Fruit fly (Drosophila melanogaster) whole organism, prepupa: ENCODE measurements around the gene naz.

Source experiments
- CG15336 ChIP-seq: fragments of 200-800 bp; sonication (Bioruptor generic); IDR thresholded peaks from 2 replicates; pipeline ENCODE4 v1.3.6; 2022; ENCODE audit warnings: missing biosample characterization, missing genetic modification characterization
- CG31627 ChIP-seq: fragments of 200-800 bp; sonication (Bioruptor generic); optimal IDR thresholded peaks from 3 replicates; lab custom pipeline; 2016; ENCODE audit warnings: missing biosample characterization, missing genetic modification characterization
- CG34406 ChIP-seq: fragments of 200-800 bp; sonication (Bioruptor generic); optimal IDR thresholded peaks from 3 replicates; lab custom pipeline; 2016; ENCODE audit warnings: missing biosample characterization, missing genetic modification characterization
- CG6163 ChIP-seq: fragments of 200-800 bp; sonication (Bioruptor generic); IDR thresholded peaks from 3 replicates; pipeline ENCODE4 v1.3.6; 2022; ENCODE audit warnings: missing biosample characterization, missing genetic modification characterization
- Hr4 ChIP-seq: fragments of 200-800 bp; sonication (Bioruptor generic); optimal IDR thresholded peaks from 3 replicates; lab custom pipeline; 2016; ENCODE audit warnings: missing biosample characterization, missing genetic modification characterization
- ss ChIP-seq, 2 experiments: fragments of 200-800 bp; sonication (Bioruptor generic); optimal IDR thresholded peaks; 2 replicates in 1 of 2; 3 replicates in 1 of 2; lab custom pipeline; 2017 to 2018; ENCODE audit warnings: mild to moderate bottlenecking in 2 of 2, missing biosample characterization in 2 of 2, missing genetic modification characterization in 2 of 2, moderate library complexity in 1 of 2
- topi ChIP-seq: fragments of 200-800 bp; sonication (Bioruptor generic); optimal IDR thresholded peaks from 3 replicates; lab custom pipeline; 2016; ENCODE audit warnings: missing biosample characterization, missing genetic modification characterization

DNA sequence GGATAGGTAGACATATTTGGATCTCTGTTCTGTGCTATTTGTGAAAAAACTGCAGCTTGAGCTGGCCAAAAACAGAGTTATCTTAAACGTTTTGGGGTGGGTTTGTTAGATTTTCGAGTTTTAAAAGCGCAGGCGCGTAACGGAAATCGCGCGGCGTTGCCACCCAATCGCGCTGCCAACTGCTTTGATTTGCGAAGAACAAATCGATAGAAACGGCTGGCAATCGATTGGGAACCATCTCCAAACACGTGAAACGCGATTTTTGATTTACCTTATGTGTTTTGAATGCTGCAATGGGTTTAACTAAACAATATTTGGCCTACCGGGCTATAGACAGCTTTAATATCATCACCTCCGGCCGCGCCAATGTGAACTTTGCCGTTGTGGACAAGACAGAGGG is 45.3 kb downstream of the naz start, which contains the start of the genes CG14312 and CG8064:
- TF ChIP-seq ss (GFP tag; optimal IDR thresholded peaks at IDR 0.05; lab: Kevin White, UChicago) (no peak), Hr4 (GFP tag; lab: Kevin White, UChicago) (no peak), CG34406 (no peak), CG31627 (GFP tag; lab: Kevin White, UChicago) (no peak), CG15336 (GFP tag; lab: Robert Waterston, UW) (no peak), topi (no peak), CG6163 (GFP tag; lab: Robert Waterston, UW) (no peak)
